Worm (Caenorhabditis elegans) whole organism, early embryonic: Measurements from ENCODE around the gene C25E10.5.

Experiments
- B0310.2 ChIP-seq: sonication (generic microtip); optimal IDR thresholded peaks from 2 replicates; lab custom pipeline; 2016; ENCODE audit warnings: mild to moderate bottlenecking, missing genetic modification characterization, missing compliant biosample characterization
- F13C5.2 ChIP-seq: sonication (generic microtip); optimal IDR thresholded peaks from 2 replicates; lab custom pipeline; 2017; ENCODE audit warnings: mild to moderate bottlenecking, missing genetic modification characterization, inconsistent platforms, missing compliant biosample characterization
- aly-1 ChIP-seq: sonication (generic microtip); optimal IDR thresholded peaks from 2 replicates; lab custom pipeline; 2016; ENCODE audit warnings: missing genetic modification characterization, missing compliant biosample characterization
- ama-1 ChIP-seq: fragments of 150-350 bp; optimal IDR thresholded peaks from 2 replicates; lab custom pipeline; 2014
- ceh-13 ChIP-seq: fragments of 200-800 bp; sonication (Bioruptor generic); optimal IDR thresholded peaks from 2 replicates; lab custom pipeline; 2018; ENCODE audit warnings: mild to moderate bottlenecking, missing genetic modification characterization, missing compliant biosample characterization
- ceh-36 ChIP-seq: sonication (generic microtip); optimal IDR thresholded peaks from 2 replicates; lab custom pipeline; 2016; ENCODE audit warnings: missing genetic modification characterization, inconsistent platforms, missing compliant biosample characterization
- ets-7 ChIP-seq: sonication (generic microtip); optimal IDR thresholded peaks from 2 replicates; lab custom pipeline; 2016; ENCODE audit warnings: missing genotype, missing genetic modification characterization, missing compliant biosample characterization
- flt-1 ChIP-seq: fragments of 200-800 bp; sonication (Bioruptor generic); IDR thresholded peaks from 2 replicates; pipeline ENCODE4 v1.3.6; 2022; ENCODE audit warnings: missing genetic modification characterization, missing compliant biosample characterization
- hmbx-1 ChIP-seq: sonication (generic microtip); optimal IDR thresholded peaks from 2 replicates; lab custom pipeline; 2016; ENCODE audit warnings: mild to moderate bottlenecking, missing genetic modification characterization, missing compliant biosample characterization
- hmg-4 ChIP-seq: fragments of 200-800 bp; sonication (Bioruptor generic); optimal IDR thresholded peaks from 2 replicates; lab custom pipeline; 2018; ENCODE audit warnings: mild to moderate bottlenecking, missing genetic modification characterization, missing compliant biosample characterization
- hnd-1 ChIP-seq: sonication (generic microtip); optimal IDR thresholded peaks from 2 replicates; lab custom pipeline; 2016; ENCODE audit warnings: missing genetic modification characterization, missing compliant biosample characterization
- pes-1 ChIP-seq: fragments of 200-800 bp; sonication (Bioruptor generic); IDR thresholded peaks from 2 replicates; pipeline ENCODE4 v1.3.6; 2022; ENCODE audit warnings: missing genetic modification reagents, missing genetic modification characterization, missing compliant biosample characterization
- scrt-1 ChIP-seq: fragments of 200-800 bp; sonication (Bioruptor generic); IDR thresholded peaks from 2 replicates; pipeline ENCODE4 v1.3.6; 2022; ENCODE audit warnings: missing genetic modification characterization, missing compliant biosample characterization
- sea-1 ChIP-seq: fragments of 200-800 bp; sonication (Bioruptor generic); conservative IDR thresholded peaks from 2 replicates; pipeline ENCODE4 v1.3.6; 2022; ENCODE audit warnings: missing genetic modification characterization, missing compliant biosample characterization
- tbx-11 ChIP-seq: fragments of 200-800 bp; sonication (Bioruptor generic); IDR thresholded peaks from 2 replicates; pipeline ENCODE4 v1.3.6; 2022; ENCODE audit warnings: missing genetic modification characterization, missing compliant biosample characterization
- tbx-37 ChIP-seq: fragments of 200-800 bp; sonication (Bioruptor generic); conservative IDR thresholded peaks from 2 replicates; pipeline ENCODE4 v1.3.6; 2022; ENCODE audit warnings: missing genetic modification reagents, missing genetic modification characterization, missing compliant biosample characterization
- tra-4 ChIP-seq: sonication (generic microtip); optimal IDR thresholded peaks from 2 replicates; lab custom pipeline; 2017; ENCODE audit warnings: missing genetic modification characterization, missing compliant biosample characterization

Gene C25E10.5

ce11 chrV:9078067-9078581, 47.8 kb downstream of the C25E10.5 start:
- TF ChIP-seq ceh-36 (no peak), sea-1 (GFP tag; lab: Robert Waterston, UW) (no peak), tra-4 (tag; lab: Kevin White, UChicago) (no peak)

ce11 chrV:9078815-9079525, 48.6 kb downstream of the C25E10.5 start:
- TF ChIP-seq hmg-4 (GFP tag; lab: Kevin White, UChicago): no peak
- no peak for TF ChIP-seq pes-1 (GFP tag; lab: Robert Waterston, UW)
- no peak for TF ChIP-seq tra-4 (tag; lab: Kevin White, UChicago)
- no peak for TF ChIP-seq ets-7 (tag; lab: Kevin White, UChicago)

ce11 chrV:9079965-9080432, 49.7 kb downstream of the C25E10.5 start:
- TF ChIP-seq ceh-13 (GFP tag; lab: Kevin White, UChicago): no peak
- no peak for TF ChIP-seq hmbx-1 (tag; lab: Kevin White, UChicago)
- no peak for TF ChIP-seq tra-4 (tag; lab: Kevin White, UChicago)
- TF ChIP-seq ceh-36: no peak
- no peak for TF ChIP-seq scrt-1 (GFP tag; lab: Robert Waterston, UW)
- TF ChIP-seq B0310.2 (tag; lab: Kevin White, UChicago): no peak
- no peak for TF ChIP-seq tbx-11 (GFP tag; lab: Robert Waterston, UW)
- no peak for TF ChIP-seq tbx-37 (GFP tag; lab: Robert Waterston, UW)
- TF ChIP-seq aly-1 (tag; lab: Kevin White, UChicago): no peak
- no peak for TF ChIP-seq ets-7 (tag; lab: Kevin White, UChicago)
- TF ChIP-seq ama-1 (lab: Kevin White, UChicago): no peak
- TF ChIP-seq sea-1 (GFP tag; lab: Robert Waterston, UW): no peak
- TF ChIP-seq hmg-4 (GFP tag; lab: Kevin White, UChicago): no peak
- TF ChIP-seq hnd-1: no peak
- TF ChIP-seq pes-1 (GFP tag; lab: Robert Waterston, UW): no peak
- no peak for TF ChIP-seq F13C5.2 (tag; lab: Kevin White, UChicago)
- TF ChIP-seq flt-1 (GFP tag; lab: Robert Waterston, UW): no peak

ce11 chrV:9081410-9081809, 51.1 kb downstream of the C25E10.5 start:
- TF ChIP-seq ceh-36 (no peak), aly-1 (tag; lab: Kevin White, UChicago) (no peak), ceh-13 (GFP tag; lab: Kevin White, UChicago) (no peak), tra-4 (tag; lab: Kevin White, UChicago) (no peak), pes-1 (GFP tag; lab: Robert Waterston, UW) (no peak), B0310.2 (tag; lab: Kevin White, UChicago) (no peak), ama-1 (lab: Kevin White, UChicago) (no peak), sea-1 (GFP tag; lab: Robert Waterston, UW) (no peak), hmg-4 (GFP tag; lab: Kevin White, UChicago) (no peak), hnd-1 (no peak), scrt-1 (GFP tag; lab: Robert Waterston, UW) (no peak)
